Worm (Caenorhabditis elegans): Measurements from ENCODE around the gene nspg-5.

The nspg-5 gene

ce11 chrX:2943611-2944010 lies 38.2 kb upstream of the nspg-5 start:
- no peak for TF ChIP-seq unc-39 (tag; optimal IDR thresholded peaks at IDR 0.05)
- TF ChIP-seq pha-4 (tag; optimal IDR thresholded peaks at IDR 0.05): no peak
- TF ChIP-seq elt-1 (tag; optimal IDR thresholded peaks at IDR 0.05): no peak
- no peak for TF ChIP-seq aly-2 (tag; optimal IDR thresholded peaks at IDR 0.05)
- TF ChIP-seq lin-39 (tag; optimal IDR thresholded peaks at IDR 0.05): no peak
- TF ChIP-seq jun-1 (tag; optimal IDR thresholded peaks at IDR 0.05): no peak
- TF ChIP-seq nhr-237 (tag; optimal IDR thresholded peaks at IDR 0.05): no peak
- TF ChIP-seq ceh-9 (tag; optimal IDR thresholded peaks at IDR 0.05): no peak
- TF ChIP-seq lin-15B (tag; optimal IDR thresholded peaks at IDR 0.05): no peak
- no peak for TF ChIP-seq fos-1 (tag; optimal IDR thresholded peaks at IDR 0.05)
- TF ChIP-seq nhr-67 (tag; optimal IDR thresholded peaks at IDR 0.05): no peak
- no peak for TF ChIP-seq nhr-28 (tag; optimal IDR thresholded peaks at IDR 0.05)
- TF ChIP-seq tbx-2 (tag; optimal IDR thresholded peaks at IDR 0.05): no peak
- no peak for TF ChIP-seq snpc-4 (tag; optimal IDR thresholded peaks at IDR 0.05)
- no peak for TF ChIP-seq ceh-28 (tag; optimal IDR thresholded peaks at IDR 0.05)
- no peak for TF ChIP-seq nhr-77 (tag; optimal IDR thresholded peaks at IDR 0.05)
- TF ChIP-seq nhr-11 (tag; optimal IDR thresholded peaks at IDR 0.05): no peak
- no peak for TF ChIP-seq mdl-1 (tag; optimal IDR thresholded peaks at IDR 0.05)
- TF ChIP-seq nhr-12 (tag; optimal IDR thresholded peaks at IDR 0.05): no peak

DNA sequence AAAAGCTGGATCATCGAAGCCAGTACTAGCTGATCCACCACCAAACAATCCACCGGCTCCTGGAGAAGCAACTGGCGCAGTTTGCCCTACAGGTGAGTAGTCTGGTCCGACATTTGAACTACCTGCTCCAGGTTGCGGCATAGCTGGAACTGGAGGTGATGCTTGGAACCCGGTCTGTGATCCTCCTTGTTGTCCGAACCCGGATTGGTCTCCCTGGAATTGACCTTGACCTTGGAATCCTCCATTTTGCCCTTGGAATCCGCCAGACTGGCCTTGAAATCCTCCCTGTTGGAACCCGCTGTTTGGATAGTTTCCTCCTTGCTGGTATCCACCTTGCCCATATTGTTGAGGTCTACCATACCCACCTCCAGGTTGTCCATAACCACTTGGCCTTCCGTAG lies 35.9 kb upstream of the nspg-5 start:
- TF ChIP-seq snpc-4 (tag; optimal IDR thresholded peaks at IDR 0.05) (no peak), ceh-16 (tag; optimal IDR thresholded peaks at IDR 0.05) (no peak), nhr-23 (tag; optimal IDR thresholded peaks at IDR 0.05) (no peak), unc-39 (tag; optimal IDR thresholded peaks at IDR 0.05) (no peak), nhr-25 (tag; optimal IDR thresholded peaks at IDR 0.05) (no peak), lsy-12 (tag; optimal IDR thresholded peaks at IDR 0.05) (no peak)

ce11 chrX:2946508-2947005 lies 35.3 kb upstream of the nspg-5 start, which contains the start of the genes Y41G9A.10 and Y41G9A.5:
Gene Y41G9A.10, minus strand, starts transcription at chrX:2946558.
Gene Y41G9A.5, plus strand, starts transcription at chrX:2946667.
- TF ChIP-seq nhr-25 (tag; optimal IDR thresholded peaks at IDR 0.05) (peak; percentile 19), nhr-76 (tag; optimal IDR thresholded peaks at IDR 0.05) (no peak), nhr-11 (tag; optimal IDR thresholded peaks at IDR 0.05) (no peak), sea-2 (GFP tag; optimal IDR thresholded peaks at IDR 0.05) (no peak), nhr-23 (tag; optimal IDR thresholded peaks at IDR 0.05) (peak; percentile 36), elt-3 (tag; optimal IDR thresholded peaks at IDR 0.05) (peak in 2 of 3 experiments; percentile 40 to 63), pha-4 (tag; optimal IDR thresholded peaks at IDR 0.05) (no peak)

DNA sequence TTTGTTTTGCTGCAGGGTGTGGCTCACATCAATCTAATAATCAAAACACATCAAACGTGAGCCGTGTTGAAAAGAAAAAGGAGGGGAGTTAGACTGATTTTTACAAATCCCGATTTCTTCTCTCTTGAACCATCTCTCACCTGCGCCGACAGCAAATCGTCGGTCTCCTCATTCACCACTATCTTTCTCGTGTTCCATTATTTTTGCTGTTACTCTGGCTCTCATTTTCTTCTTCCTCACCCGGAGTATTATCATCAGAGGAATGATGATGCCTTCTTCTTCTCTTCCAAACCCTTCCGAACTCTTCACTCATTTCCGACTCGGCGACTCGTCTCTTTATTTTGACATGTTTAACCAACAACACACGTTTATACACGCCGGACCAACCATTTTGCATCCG lies 31.6 kb upstream of the nspg-5 start:
- TF ChIP-seq lsy-12 (tag; optimal IDR thresholded peaks at IDR 0.05) (no peak), unc-62 (GFP tag; optimal IDR thresholded peaks at IDR 0.05) (peak; percentile 41)

- TF ChIP-seq lsy-12 (tag; optimal IDR thresholded peaks at IDR 0.05): no peak
- no peak for TF ChIP-seq lin-15B (tag; optimal IDR thresholded peaks at IDR 0.05)
- no peak for TF ChIP-seq ceh-16 (tag; optimal IDR thresholded peaks at IDR 0.05)
- TF ChIP-seq nfya-1 (tag; optimal IDR thresholded peaks at IDR 0.05; ENCODE audit: insufficient read depth): peak; percentile 7
- no peak for TF ChIP-seq ama-1 (optimal IDR thresholded peaks at IDR 0.05)
Observed at ce11 chrX:2953522-2954032, 28.2 kb upstream of the nspg-5 start.

ce11 chrX:2955628-2956027 lies 26.2 kb upstream of the nspg-5 start:
- TF ChIP-seq pha-4 (tag; optimal IDR thresholded peaks at IDR 0.05) (no peak), sea-2 (GFP tag; optimal IDR thresholded peaks at IDR 0.05) (no peak), lin-15B (tag; optimal IDR thresholded peaks at IDR 0.05) (no peak), ztf-11 (tag; optimal IDR thresholded peaks at IDR 0.05) (no peak), nhr-237 (tag; optimal IDR thresholded peaks at IDR 0.05) (no peak), mml-1 (tag; optimal IDR thresholded peaks at IDR 0.05) (no peak), egl-5 (tag; optimal IDR thresholded peaks at IDR 0.05) (no peak), daf-12 (tag; optimal IDR thresholded peaks at IDR 0.05) (no peak), egl-27 (tag; optimal IDR thresholded peaks at IDR 0.05) (no peak), nhr-11 (tag; optimal IDR thresholded peaks at IDR 0.05) (no peak), pqm-1 (tag; optimal IDR thresholded peaks at IDR 0.05) (no peak), ZK546.5 (tag; optimal IDR thresholded peaks at IDR 0.05) (no peak)
